Worm (Caenorhabditis elegans) whole organism, young adult: ENCODE data around the gene F15E6.4.

Experiments
- B0261.1 ChIP-seq: sonication (generic microtip); optimal IDR thresholded peaks from 2 replicates; lab custom pipeline; 2016; ENCODE audit warnings: mild to moderate bottlenecking, missing genetic modification characterization, moderate library complexity, missing compliant biosample characterization
- Y67H2A.10 ChIP-seq: fragments of 200-800 bp; sonication (Bioruptor generic); conservative IDR thresholded peaks from 2 replicates; pipeline ENCODE4 v1.3.6; 2022; ENCODE audit warnings: missing genetic modification reagents, missing genetic modification characterization, missing compliant biosample characterization
- Y79H2A.3 ChIP-seq: fragments of 200-800 bp; sonication (Bioruptor generic); conservative IDR thresholded peaks from 2 replicates; pipeline ENCODE4 v1.3.6; 2022; ENCODE audit warnings: missing genetic modification reagents, missing genetic modification characterization, missing compliant biosample characterization
- ama-1 ChIP-seq, 3 experiments: fragments of 150-350 bp in 1 of 3; sonication (generic microtip) in 2 of 3; optimal IDR thresholded peaks; 2 replicates each; lab custom pipeline; 2014 to 2018; ENCODE audit warnings: missing biosample characterization in 2 of 3, missing genetic modification characterization in 2 of 3, missing genetic modification reagents in 2 of 3
- cebp-1 ChIP-seq, 2 experiments: fragments of 200-800 bp in 1 of 2; sonication (Bioruptor generic) in 1 of 2; sonication (generic microtip) in 1 of 2; IDR thresholded peaks in 1 of 2; optimal IDR thresholded peaks in 1 of 2; 2 replicates each; pipeline versions ENCODE4 v1.3.6 to Lab custom; 2017 to 2022; ENCODE audit warnings: missing compliant biosample characterization in 2 of 2, missing genetic modification characterization in 2 of 2, mild to moderate bottlenecking in 1 of 2, missing genetic modification reagents in 1 of 2, moderate library complexity in 1 of 2
- dox-1 ChIP-seq: fragments of 200-800 bp; sonication (Bioruptor generic); IDR thresholded peaks from 2 replicates; pipeline ENCODE4 v1.3.6; 2022; ENCODE audit warnings: missing genetic modification reagents, missing genetic modification characterization, missing compliant biosample characterization
- egl-44 ChIP-seq: fragments of 200-800 bp; sonication (Bioruptor generic); IDR thresholded peaks from 2 replicates; pipeline ENCODE4 v1.3.6; 2022; ENCODE audit warnings: missing genetic modification reagents, missing genetic modification characterization, missing compliant biosample characterization
- egrh-3 ChIP-seq: fragments of 200-800 bp; sonication (Bioruptor generic); IDR thresholded peaks from 2 replicates; pipeline ENCODE4 v1.3.6; 2022; ENCODE audit warnings: missing genetic modification reagents, missing genetic modification characterization, missing compliant biosample characterization
- hrde-1 ChIP-seq: sonication (generic microtip); optimal IDR thresholded peaks from 2 replicates; lab custom pipeline; 2016; ENCODE audit warnings: missing genetic modification characterization, mild to moderate bottlenecking, missing compliant biosample characterization, moderate library complexity, missing genotype, missing genetic modification reagents, borderline replicate concordance
- hsf-1 ChIP-seq: fragments of 200-800 bp; sonication (Bioruptor generic); IDR thresholded peaks from 2 replicates; pipeline ENCODE4 v1.3.6; 2022; ENCODE audit warnings: missing genetic modification reagents, missing genetic modification characterization, missing compliant biosample characterization
- let-526 ChIP-seq: fragments of 200-800 bp; sonication (Bioruptor generic); IDR thresholded peaks from 2 replicates; pipeline ENCODE4 v1.3.6; 2022; ENCODE audit warnings: missing genetic modification reagents, missing genetic modification characterization, missing compliant biosample characterization
- lin-40 ChIP-seq: sonication (generic microtip); optimal IDR thresholded peaks from 2 replicates; lab custom pipeline; 2016; ENCODE audit warnings: missing genetic modification characterization, mild to moderate bottlenecking, missing compliant biosample characterization, missing genotype, missing genetic modification reagents
- pha-4 ChIP-seq: fragments of 150-350 bp; sonication (generic microtip); optimal IDR thresholded peaks from 2 replicates; lab custom pipeline; 2014; ENCODE audit warnings: missing biosample characterization, missing genetic modification reagents, missing genetic modification characterization
- tlf-1 ChIP-seq: fragments of 200-800 bp; sonication (Bioruptor generic); optimal IDR thresholded peaks from 2 replicates; lab custom pipeline; 2018; ENCODE audit warnings: mild to moderate bottlenecking, missing genetic modification characterization, missing compliant biosample characterization

DNA sequence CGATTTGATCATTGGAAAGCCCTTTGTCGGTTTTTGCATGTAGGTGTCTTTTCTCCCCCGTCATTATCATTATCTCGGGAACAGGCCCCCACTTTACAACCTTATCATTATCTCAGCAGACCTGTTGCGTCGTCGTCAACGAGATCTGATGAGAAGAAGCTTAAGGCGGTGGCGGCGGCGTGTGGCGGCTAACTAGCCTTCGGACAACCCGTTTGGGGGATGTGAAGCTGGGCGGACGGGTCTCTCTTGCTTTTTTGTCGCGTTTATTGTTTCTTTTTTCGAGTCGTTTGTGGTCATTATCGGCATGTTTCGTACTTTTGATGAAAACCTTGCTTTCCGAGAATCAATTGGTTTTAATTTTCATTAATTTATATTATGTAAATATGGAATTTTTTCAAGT is 8.7 kb downstream of the F15E6.4 start:
- TF ChIP-seq tlf-1 (GFP tag; lab: Kevin White, UChicago) = no peak
- no peak for TF ChIP-seq let-526 (GFP tag; lab: Robert Waterston, UW)
- TF ChIP-seq dox-1 (GFP tag; lab: Robert Waterston, UW) = no peak
- no peak for TF ChIP-seq Y79H2A.3 (GFP tag; lab: Robert Waterston, UW)
- TF ChIP-seq hsf-1 (GFP tag; lab: Robert Waterston, UW) = no peak
- TF ChIP-seq Y67H2A.10 (GFP tag; lab: Robert Waterston, UW) = no peak
- TF ChIP-seq ama-1 (optimal IDR thresholded peaks at IDR 0.05; lab: Kevin White, UChicago) = no peak
- TF ChIP-seq ama-1 (GFP tag; optimal IDR thresholded peaks at IDR 0.05; lab: Kevin White, UChicago) = no peak
- no peak for TF ChIP-seq egrh-3
- TF ChIP-seq egl-44 (GFP tag; lab: Robert Waterston, UW) = no peak
- no peak for TF ChIP-seq B0261.1
- no peak for TF ChIP-seq cebp-1 (GFP tag; IDR thresholded peaks at IDR 0.05; lab: Robert Waterston, UW)
- no peak for TF ChIP-seq cebp-1 (tag; optimal IDR thresholded peaks at IDR 0.05; lab: Kevin White, UChicago)
- no peak for TF ChIP-seq lin-40 (tag; lab: Kevin White, UChicago)
- TF ChIP-seq hrde-1 (tag; lab: Kevin White, UChicago) = no peak
- no peak for TF ChIP-seq pha-4 (tag; lab: Kevin White, UChicago)
